Fruit fly (Drosophila melanogaster) whole organism, embryonic: ENCODE results near the gene CG12948.

Experiments
- Atf3 ChIP-seq: fragments of 200-800 bp; sonication (Bioruptor generic); optimal IDR thresholded peaks from 3 replicates; lab custom pipeline; 2016; ENCODE audit warnings: missing biosample characterization, missing genetic modification characterization
- B-H1 ChIP-seq: fragments of 200-800 bp; sonication (Bioruptor generic); IDR thresholded peaks from 3 replicates; pipeline ENCODE4 v1.3.6; 2022; ENCODE audit warnings: missing biosample characterization, missing genetic modification characterization
- BtbVII ChIP-seq: fragments of 200-800 bp; sonication (Bioruptor generic); optimal IDR thresholded peaks from 3 replicates; lab custom pipeline; 2017; ENCODE audit warnings: missing biosample characterization, mild to moderate bottlenecking, missing genetic modification characterization
- C15 ChIP-seq: fragments of 200-800 bp; sonication (Bioruptor generic); IDR thresholded peaks from 3 replicates; pipeline ENCODE4 v1.3.6; 2022; ENCODE audit warnings: missing biosample characterization, missing genetic modification characterization
- CG10267 ChIP-seq: fragments of 200-800 bp; sonication (Bioruptor generic); optimal IDR thresholded peaks from 2 replicates; lab custom pipeline; 2018; ENCODE audit warnings: missing biosample characterization, mild to moderate bottlenecking, missing genetic modification characterization, moderate library complexity
- CG11247 ChIP-seq: fragments of 200-800 bp; sonication (Bioruptor generic); IDR thresholded peaks from 2 replicates; pipeline ENCODE4 v1.3.6; 2022; ENCODE audit warnings: missing biosample characterization, missing genetic modification characterization
- CG13894 ChIP-seq: fragments of 200-800 bp; sonication (Bioruptor generic); optimal IDR thresholded peaks from 3 replicates; lab custom pipeline; 2018; ENCODE audit warnings: missing biosample characterization, mild to moderate bottlenecking, missing genetic modification characterization, moderate library complexity
- CG14667 ChIP-seq: fragments of 200-800 bp; sonication (Bioruptor generic); IDR thresholded peaks from 2 replicates; pipeline ENCODE4 v1.3.6; 2022; ENCODE audit warnings: missing biosample characterization, missing genetic modification characterization
- CG15479 ChIP-seq: fragments of 200-800 bp; sonication (Bioruptor generic); optimal IDR thresholded peaks from 3 replicates; lab custom pipeline; 2019; ENCODE audit warnings: missing biosample characterization, mild to moderate bottlenecking, missing genetic modification characterization, moderate library complexity
- CG15514 ChIP-seq: fragments of 200-800 bp; sonication (Bioruptor generic); optimal IDR thresholded peaks from 3 replicates; lab custom pipeline; 2017; ENCODE audit warnings: missing biosample characterization, missing genetic modification characterization, mild to moderate bottlenecking, moderate library complexity, missing genetic modification reagents
- CG2120 ChIP-seq: fragments of 200-800 bp; sonication (Bioruptor generic); optimal IDR thresholded peaks from 3 replicates; lab custom pipeline; 2016; ENCODE audit warnings: missing biosample characterization, missing genetic modification characterization
- CG30403 ChIP-seq: fragments of 200-800 bp; sonication (Bioruptor generic); optimal IDR thresholded peaks from 3 replicates; lab custom pipeline; 2016; ENCODE audit warnings: missing biosample characterization, missing genetic modification characterization
- CG3163 ChIP-seq: fragments of 200-800 bp; sonication (Bioruptor generic); optimal IDR thresholded peaks from 3 replicates; lab custom pipeline; 2016; ENCODE audit warnings: missing biosample characterization, missing genetic modification characterization
- CG34376 ChIP-seq: fragments of 200-800 bp; sonication (Bioruptor generic); optimal IDR thresholded peaks from 2 replicates; lab custom pipeline; 2018; ENCODE audit warnings: missing biosample characterization, mild to moderate bottlenecking, missing genetic modification characterization
- CG3726 ChIP-seq: fragments of 200-800 bp; sonication (Bioruptor generic); IDR thresholded peaks from 3 replicates; pipeline ENCODE4, ENCODE4 v1.3.6; 2022; ENCODE audit warnings: missing biosample characterization, missing genetic modification characterization
- CG5245 ChIP-seq: fragments of 200-800 bp; sonication (Bioruptor generic); optimal IDR thresholded peaks from 3 replicates; lab custom pipeline; 2016; ENCODE audit warnings: missing biosample characterization, missing genetic modification characterization
- CG9797 ChIP-seq: fragments of 200-800 bp; sonication (Bioruptor generic); optimal IDR thresholded peaks from 3 replicates; lab custom pipeline; 2018; ENCODE audit warnings: missing biosample characterization, mild to moderate bottlenecking, missing genetic modification characterization
- CoRest ChIP-seq: fragments of 200-800 bp; sonication (Bioruptor generic); optimal IDR thresholded peaks from 3 replicates; lab custom pipeline; 2018; ENCODE audit warnings: missing biosample characterization, mild to moderate bottlenecking, missing genetic modification characterization, moderate library complexity
- Doc3 ChIP-seq: fragments of 200-800 bp; sonication (Bioruptor generic); IDR thresholded peaks from 3 replicates; pipeline ENCODE4 v1.3.6; 2022; ENCODE audit warnings: missing biosample characterization, missing genetic modification characterization; ENCODE audit not compliant: partially characterized antibody
- Dp ChIP-seq: fragments of 200-800 bp; sonication (Bioruptor generic); optimal IDR thresholded peaks from 2 replicates; lab custom pipeline; 2018; ENCODE audit warnings: missing biosample characterization, mild to moderate bottlenecking, missing genetic modification characterization, moderate library complexity
- Hey ChIP-seq: fragments of 200-800 bp; sonication (Bioruptor generic); optimal IDR thresholded peaks from 3 replicates; lab custom pipeline; 2018; ENCODE audit warnings: missing biosample characterization, mild to moderate bottlenecking, missing genetic modification characterization
- Hmr ChIP-seq: fragments of 200-800 bp; sonication (Bioruptor generic); optimal IDR thresholded peaks from 3 replicates; lab custom pipeline; 2017; ENCODE audit warnings: mild to moderate bottlenecking, missing biosample characterization, missing genetic modification reagents, missing genetic modification characterization
- Hr78 ChIP-seq, 2 experiments: fragments of 200-800 bp in 1 of 2; fragments of >200 bp in 1 of 2; sonication (Bioruptor generic) in 1 of 2; optimal IDR thresholded peaks; 2 replicates each; lab custom pipeline; 2017 to 2019; ENCODE audit warnings: missing biosample characterization in 2 of 2, missing genetic modification characterization in 2 of 2, mild to moderate bottlenecking in 1 of 2, moderate library complexity in 1 of 2
- Med ChIP-seq: fragments of 200-800 bp; sonication (Bioruptor generic); peaks from one replicate; lab custom pipeline; 2016; ENCODE audit warnings: missing biosample characterization, missing genetic modification characterization, mild to moderate bottlenecking, inconsistent platforms, moderate library complexity
- Myb ChIP-seq: fragments of 200-800 bp; sonication (Bioruptor generic); optimal IDR thresholded peaks from 2 replicates; lab custom pipeline; 2016; ENCODE audit warnings: missing biosample characterization, missing genetic modification characterization
- NC2α ChIP-seq: fragments of 200-800 bp; sonication (Bioruptor generic); optimal IDR thresholded peaks from 2 replicates; lab custom pipeline; 2016; ENCODE audit warnings: missing biosample characterization, missing genetic modification characterization
- Nf-YB ChIP-seq: fragments of 200-800 bp; sonication (Bioruptor generic); optimal IDR thresholded peaks from 3 replicates; lab custom pipeline; 2019; ENCODE audit warnings: missing biosample characterization, mild to moderate bottlenecking, missing genetic modification characterization, moderate library complexity
- NfI ChIP-seq: fragments of 200-800 bp; sonication (Bioruptor generic); optimal IDR thresholded peaks from 3 replicates; lab custom pipeline; 2018; ENCODE audit warnings: missing biosample characterization, mild to moderate bottlenecking, missing genetic modification characterization, moderate library complexity
- Side ChIP-seq: fragments of 200-800 bp; sonication (Bioruptor generic); optimal IDR thresholded peaks from 2 replicates; lab custom pipeline; 2016; ENCODE audit warnings: missing biosample characterization, missing genetic modification characterization
- Sry-β ChIP-seq: fragments of 200-800 bp; sonication (Bioruptor generic); optimal IDR thresholded peaks from 2 replicates; lab custom pipeline; 2018; ENCODE audit warnings: missing biosample characterization, mild to moderate bottlenecking, missing genetic modification characterization, moderate library complexity
- Xrp1 ChIP-seq: fragments of 200-800 bp; sonication (Bioruptor generic); IDR thresholded peaks from 2 replicates; pipeline ENCODE4 v1.3.6; 2022; ENCODE audit warnings: missing biosample characterization, missing genetic modification characterization
- ash1 ChIP-seq: fragments of 200-800 bp; sonication (Bioruptor generic); optimal IDR thresholded peaks from 2 replicates; lab custom pipeline; 2018; ENCODE audit warnings: missing biosample characterization, mild to moderate bottlenecking, missing genetic modification characterization
- caup ChIP-seq: fragments of 200-800 bp; sonication (Bioruptor generic); optimal IDR thresholded peaks from 3 replicates; lab custom pipeline; 2017; ENCODE audit warnings: missing biosample characterization, mild to moderate bottlenecking, missing genetic modification characterization, moderate library complexity; ENCODE audit not compliant: severe bottlenecking
- cg ChIP-seq: fragments of 200-800 bp; sonication (Bioruptor generic); optimal IDR thresholded peaks from 3 replicates; lab custom pipeline; 2019; ENCODE audit warnings: missing biosample characterization, mild to moderate bottlenecking, missing genetic modification characterization, moderate library complexity
- crp ChIP-seq, 2 experiments: fragments of 200-800 bp; sonication (Bioruptor generic); optimal IDR thresholded peaks; 2 replicates in 1 of 2; 3 replicates in 1 of 2; lab custom pipeline; 2017; ENCODE audit warnings: missing biosample characterization in 2 of 2, missing genetic modification characterization in 2 of 2, mild to moderate bottlenecking in 1 of 2, moderate library complexity in 1 of 2
- cwo ChIP-seq: fragments of 200-800 bp; sonication (Bioruptor generic); optimal IDR thresholded peaks from 3 replicates; lab custom pipeline; 2017; ENCODE audit warnings: missing biosample characterization, missing genetic modification characterization, mild to moderate bottlenecking, moderate library complexity, missing genetic modification reagents
- da ChIP-seq: fragments of 200-800 bp; sonication (Bioruptor generic); optimal IDR thresholded peaks from 2 replicates; lab custom pipeline; 2016; ENCODE audit warnings: missing biosample characterization, missing genetic modification characterization
- gcm ChIP-seq: fragments of 200-800 bp; sonication (Bioruptor generic); optimal IDR thresholded peaks from 2 replicates; lab custom pipeline; 2019; ENCODE audit warnings: missing biosample characterization, mild to moderate bottlenecking, missing genetic modification characterization, moderate library complexity
- gcm2 ChIP-seq: fragments of 200-800 bp; sonication (Bioruptor generic); optimal IDR thresholded peaks from 2 replicates; lab custom pipeline; 2016; ENCODE audit warnings: missing biosample characterization, missing genetic modification characterization
- lab ChIP-seq: fragments of 200-800 bp; sonication (Bioruptor generic); optimal IDR thresholded peaks from 3 replicates; lab custom pipeline; 2017; ENCODE audit warnings: missing biosample characterization, missing genetic modification characterization, mild to moderate bottlenecking, moderate library complexity, missing genetic modification reagents
- odd ChIP-seq: fragments of 200-800 bp; sonication (Bioruptor generic); optimal IDR thresholded peaks from 2 replicates; lab custom pipeline; 2017; ENCODE audit warnings: missing biosample characterization, mild to moderate bottlenecking, missing genetic modification characterization
- onecut ChIP-seq: fragments of 200-800 bp; sonication (Bioruptor generic); IDR thresholded peaks from 2 replicates; pipeline ENCODE4 v1.3.6; 2022; ENCODE audit warnings: missing biosample characterization, missing genetic modification characterization
- peb ChIP-seq: fragments of 200-800 bp; sonication (Bioruptor generic); IDR thresholded peaks from 2 replicates; pipeline ENCODE4 v1.3.6; 2022; ENCODE audit warnings: missing biosample characterization, missing genetic modification characterization
- pzg ChIP-seq: fragments of 200-800 bp; sonication (Bioruptor generic); optimal IDR thresholded peaks from 3 replicates; lab custom pipeline; 2018; ENCODE audit warnings: missing biosample characterization, mild to moderate bottlenecking, missing genetic modification characterization, moderate library complexity
- shn ChIP-seq: fragments of 200-800 bp; sonication (Bioruptor generic); optimal IDR thresholded peaks from 3 replicates; lab custom pipeline; 2016; ENCODE audit warnings: missing biosample characterization, missing genetic modification characterization
- sima ChIP-seq: fragments of 200-800 bp; sonication (Bioruptor generic); optimal IDR thresholded peaks from 2 replicates; lab custom pipeline; 2016; ENCODE audit warnings: missing biosample characterization, missing genetic modification characterization
- slp2 ChIP-seq: fragments of 200-800 bp; sonication (Bioruptor generic); optimal IDR thresholded peaks from 2 replicates; lab custom pipeline; 2016; ENCODE audit warnings: missing biosample characterization, missing genetic modification characterization
- sug ChIP-seq: fragments of 200-800 bp; optimal IDR thresholded peaks from 2 replicates; lab custom pipeline; 2019; ENCODE audit warnings: missing biosample characterization, mild to moderate bottlenecking, missing genetic modification characterization, moderate library complexity
- yki ChIP-seq: fragments of >200 bp; optimal IDR thresholded peaks from 3 replicates; lab custom pipeline; 2018

The CG12948 gene

dm6 chr3R:9704183-9705007 lies 43.1 kb downstream of the CG12948 start (continued):
- TF ChIP-seq da, result no peak
- no peak for TF ChIP-seq Myb (GFP tag; lab: Kevin White, UChicago)
- peak; percentile 59 for TF ChIP-seq Med
- TF ChIP-seq crp (GFP tag; optimal IDR thresholded peaks at IDR 0.05; lab: Kevin White, UChicago), result peak in 1 of 2 experiments; percentile 67
- TF ChIP-seq Dp (GFP tag; lab: Kevin White, UChicago), result no peak
- peak; percentile 57 for TF ChIP-seq caup
- peak; percentile 83 for TF ChIP-seq CG13894 (tag; lab: Kevin White, UChicago)
- TF ChIP-seq CG10267 (tag; lab: Kevin White, UChicago), result no peak
- no peak for TF ChIP-seq Sry-β (GFP tag; lab: Kevin White, UChicago)
- peak; percentile 44 for TF ChIP-seq CG2120
- TF ChIP-seq CoRest (tag; lab: Kevin White, UChicago), result no peak
- no peak for TF ChIP-seq NC2α
- TF ChIP-seq yki, result no peak
- TF ChIP-seq C15 (GFP tag; lab: Robert Waterston, UW), result no peak
- peak; percentile 12 for TF ChIP-seq pzg (GFP tag; lab: Kevin White, UChicago)
- no peak for TF ChIP-seq CG14667 (GFP tag; lab: Robert Waterston, UW)
- no peak for TF ChIP-seq odd (GFP tag; lab: Kevin White, UChicago)
- peak; percentile 89 for TF ChIP-seq sug (tag; lab: Kevin White, UChicago)
- TF ChIP-seq CG30403 (GFP tag; lab: Kevin White, UChicago), result no peak
- peak; percentile 96 for TF ChIP-seq CG34376
- TF ChIP-seq gcm2 (GFP tag; lab: Kevin White, UChicago), result no peak
- no peak for TF ChIP-seq Doc3 (GFP tag; lab: Robert Waterston, UW)
- TF ChIP-seq Atf3, result peak; percentile 34
- TF ChIP-seq Hr78 (GFP tag; optimal IDR thresholded peaks at IDR 0.05; lab: Kevin White, UChicago), result peak in 1 of 2 experiments; percentile 32
- TF ChIP-seq B-H1, result no peak
- no peak for TF ChIP-seq peb
- TF ChIP-seq slp2, result no peak
- TF ChIP-seq Nf-YB, result peak; percentile 14
- TF ChIP-seq ash1 (GFP tag; lab: Kevin White, UChicago), result peak; percentile 35
- peak; percentile 92 for TF ChIP-seq lab (GFP tag; lab: Kevin White, UChicago)
- peak; percentile 43 for TF ChIP-seq gcm (GFP tag; lab: Kevin White, UChicago)
- TF ChIP-seq CG11247, result no peak
- TF ChIP-seq cg (GFP tag; lab: Kevin White, UChicago), result peak; percentile 98
- TF ChIP-seq Hey (tag; lab: Kevin White, UChicago), result peak; percentile 58
- TF ChIP-seq shn (GFP tag; lab: Kevin White, UChicago), result no peak
- peak; percentile 5 for TF ChIP-seq BtbVII (GFP tag; lab: Kevin White, UChicago)
- no peak for TF ChIP-seq CG5245 (GFP tag; lab: Kevin White, UChicago)
- peak; percentile 10 for TF ChIP-seq CG3163 (GFP tag; lab: Kevin White, UChicago)
- no peak for TF ChIP-seq Side (GFP tag; lab: Kevin White, UChicago)
- TF ChIP-seq Xrp1 (GFP tag; lab: Robert Waterston, UW), result no peak
- TF ChIP-seq cwo, result peak; percentile 73
- TF ChIP-seq CG3726, result no peak
- peak; percentile 91 for TF ChIP-seq CG15479 (GFP tag; lab: Kevin White, UChicago)
- no peak for TF ChIP-seq CG9797 (GFP tag; lab: Kevin White, UChicago)
- peak; percentile 88 for TF ChIP-seq onecut
- TF ChIP-seq Hmr (GFP tag; lab: Kevin White, UChicago), result peak; percentile 66
- TF ChIP-seq CG15514 (GFP tag; lab: Kevin White, UChicago), result peak; percentile 7
- TF ChIP-seq NfI (GFP tag; lab: Kevin White, UChicago), result no peak
- TF ChIP-seq sima (GFP tag; lab: Kevin White, UChicago), result no peak
